Fruit fly (Drosophila melanogaster): ENCODE data around the gene Mrp4.

The Mrp4 gene

dm6 chr3R:11619709-11620409 lies 50.8 kb downstream of the Mrp4 start, which contains the start of the genes Jupiter and CG14710 (continued):
- TF ChIP-seq CG11696 (GFP tag; IDR thresholded peaks at IDR 0.05) (no peak), ato (GFP tag; IDR thresholded peaks at IDR 0.05; ENCODE audit: partially characterized antibody) (no peak), CG5953 (GFP tag; IDR thresholded peaks at IDR 0.05) (no peak), NfI (GFP tag; optimal IDR thresholded peaks at IDR 0.05) (peak; percentile 60), CG9876 (GFP tag; optimal IDR thresholded peaks at IDR 0.05) (peak; percentile 71), Hey (tag; optimal IDR thresholded peaks at IDR 0.05) (no peak), CG12744 (GFP tag; optimal IDR thresholded peaks at IDR 0.05) (peak; percentile 58), NFAT (GFP tag; IDR thresholded peaks at IDR 0.05) (peak; percentile 88), CG10979 (tag; optimal IDR thresholded peaks at IDR 0.05) (peak; percentile 30), CG6175 (GFP tag; IDR thresholded peaks at IDR 0.05) (no peak), ATbp (GFP tag; optimal IDR thresholded peaks at IDR 0.05) (no peak), CG11723 (GFP tag; optimal IDR thresholded peaks at IDR 0.05) (peak; percentile 31), pan (optimal IDR thresholded peaks at IDR 0.05) (no peak), pan (GFP tag; optimal IDR thresholded peaks at IDR 0.05 in 1 of 2, IDR thresholded peaks at IDR 0.05 in 1 of 2) (peak in 1 of 2 experiments; percentile 45), BtbVII (GFP tag; optimal IDR thresholded peaks at IDR 0.05) (no peak), D19A (tag; optimal IDR thresholded peaks at IDR 0.05) (peak; percentile 23), CG7372 (GFP tag; IDR thresholded peaks at IDR 0.05) (no peak), CG16813 (GFP tag; IDR thresholded peaks at IDR 0.05; ENCODE audit: partially characterized antibody) (peak; percentile 33; the same call in 1 of the 3 replicates), CG13775 (GFP tag; optimal IDR thresholded peaks at IDR 0.05) (peak; percentile 55), CG3163 (GFP tag; optimal IDR thresholded peaks at IDR 0.05) (peak; percentile 50), exex (tag; optimal IDR thresholded peaks at IDR 0.05) (peak; percentile 27), Scr (GFP tag; IDR thresholded peaks at IDR 0.05; ENCODE audit: partially characterized antibody) (no peak; the same call in 1 of the 2 replicates), bsh (GFP tag; optimal IDR thresholded peaks at IDR 0.05) (peak; percentile 15 to 51), fd102C (GFP tag; optimal IDR thresholded peaks at IDR 0.05) (no peak), ham (GFP tag; IDR thresholded peaks at IDR 0.05) (no peak), CG1832 (GFP tag; optimal IDR thresholded peaks at IDR 0.05) (no peak), Fer3 (tag; optimal IDR thresholded peaks at IDR 0.05) (peak; percentile 28), HmgZ (tag; optimal IDR thresholded peaks at IDR 0.05) (peak; percentile 86), dysf (GFP tag; IDR thresholded peaks at IDR 0.05) (peak; percentile 65), CG12155 (GFP tag; optimal IDR thresholded peaks at IDR 0.05) (peak; percentile 72), Adf1 (GFP tag; IDR thresholded peaks at IDR 0.05) (peak; percentile 23; the same call in 1 of the 2 replicates), ttk (GFP tag; IDR thresholded peaks at IDR 0.05) (peak; percentile 47; the same call in 1 of the 2 replicates), CG3065 (GFP tag; optimal IDR thresholded peaks at IDR 0.05) (peak; percentile 18), ftz-f1 (GFP tag; optimal IDR thresholded peaks at IDR 0.05) (peak; percentile 48), CG32532 (GFP tag; IDR thresholded peaks at IDR 0.05) (peak; percentile 81), danr (GFP tag; IDR thresholded peaks at IDR 0.05) (0 out of 2 replicates have a peak, but pooled peaks have one; percentile 6), CG12104 (GFP tag; optimal IDR thresholded peaks at IDR 0.05) (peak; percentile 1), sob (GFP tag; IDR thresholded peaks at IDR 0.05) (peak; percentile 78), CG11085 (GFP tag; IDR thresholded peaks at IDR 0.05) (0 out of 2 replicates have a peak, but pooled peaks have one; percentile 18), sug (tag; optimal IDR thresholded peaks at IDR 0.05) (peak; percentile 69), pita (GFP tag; optimal IDR thresholded peaks at IDR 0.05) (no peak), Dip3 (GFP tag; optimal IDR thresholded peaks at IDR 0.05) (peak; percentile 67), CG11695 (GFP tag; IDR thresholded peaks at IDR 0.05) (no peak), CG18619 (GFP tag; optimal IDR thresholded peaks at IDR 0.05) (no peak), oc (tag; optimal IDR thresholded peaks at IDR 0.05) (peak; percentile 70), hkb (optimal IDR thresholded peaks at IDR 0.05) (peak; percentile 65), hkb (GFP tag; IDR thresholded peaks at IDR 0.05) (no peak), Ets97D (GFP tag; optimal IDR thresholded peaks at IDR 0.05) (peak; percentile 93), Nf-YC (tag; optimal IDR thresholded peaks at IDR 0.05) (peak; percentile 58), CG17912 (GFP tag; optimal IDR thresholded peaks at IDR 0.05) (no peak)
